Fruit fly (Drosophila melanogaster): ENCODE results near the gene Hus1-like.

The Hus1-like gene

dm6 chr3R:4846787-4847186 lies 34.9 kb upstream of the Hus1-like start (continued):
- TF ChIP-seq Hr39 (optimal IDR thresholded peaks at IDR 0.05) (no peak), gfzf (GFP tag; optimal IDR thresholded peaks at IDR 0.05) (no peak), fru (optimal IDR thresholded peaks at IDR 0.05) (no peak), lilli (GFP tag; optimal IDR thresholded peaks at IDR 0.05) (peak; percentile 23), trem (tag; optimal IDR thresholded peaks at IDR 0.05) (peak; percentile 46), Neu2 (GFP tag; optimal IDR thresholded peaks at IDR 0.05; ENCODE audit: borderline replicate concordance) (no peak), CG9437 (GFP tag; optimal IDR thresholded peaks at IDR 0.05) (peak; percentile 10), CG14441 (GFP tag; IDR thresholded peaks at IDR 0.05) (0 out of 2 replicates have a peak, but pooled peaks have one; percentile 15), Spps (tag; optimal IDR thresholded peaks at IDR 0.05) (peak; percentile 60), CG17361 (GFP tag; IDR thresholded peaks at IDR 0.05) (peak; percentile 69), ATbp (GFP tag; optimal IDR thresholded peaks at IDR 0.05) (peak; percentile 47), Scr (GFP tag; IDR thresholded peaks at IDR 0.05; ENCODE audit: partially characterized antibody) (no peak), phol (tag; optimal IDR thresholded peaks at IDR 0.05) (peak; percentile 73), CG12659 (GFP tag; optimal IDR thresholded peaks at IDR 0.05) (no peak), Sox100B (GFP tag; optimal IDR thresholded peaks at IDR 0.05) (peak; percentile 15), CG11093 (GFP tag; IDR thresholded peaks at IDR 0.05) (peak; percentile 54; the same call in 1 of the 3 replicates), abd-A (tag; optimal IDR thresholded peaks at IDR 0.05) (peak; percentile 52), Fer1 (GFP tag; optimal IDR thresholded peaks at IDR 0.05) (no peak), CG32772 (GFP tag; IDR thresholded peaks at IDR 0.05) (peak; percentile 35; the same call in 1 of the 2 replicates), Hr3 (GFP tag; optimal IDR thresholded peaks at IDR 0.05) (peak; percentile 15), Usf (GFP tag; optimal IDR thresholded peaks at IDR 0.05) (no peak), corto (GFP tag; optimal IDR thresholded peaks at IDR 0.05) (no peak), dan (GFP tag; IDR thresholded peaks at IDR 0.05) (no peak), Antp (GFP tag; optimal IDR thresholded peaks at IDR 0.05) (peak; percentile 41), nerfin-1 (tag; optimal IDR thresholded peaks at IDR 0.05) (peak; percentile 1), HLH4C (GFP tag; IDR thresholded peaks at IDR 0.05; ENCODE audit: partially characterized antibody) (no peak), bab2 (GFP tag; optimal IDR thresholded peaks at IDR 0.05) (peak; percentile 45), CG15696 (tag; optimal IDR thresholded peaks at IDR 0.05) (peak; percentile 15), bsh (GFP tag; optimal IDR thresholded peaks at IDR 0.05) (peak in 1 of 2 experiments; percentile 79), Dip3 (GFP tag; optimal IDR thresholded peaks at IDR 0.05) (no peak), vvl (GFP tag; IDR thresholded peaks at IDR 0.05) (peak; percentile 67), seq (GFP tag; IDR thresholded peaks at IDR 0.05) (no peak), CG32767 (GFP tag; IDR thresholded peaks at IDR 0.05) (no peak), CG10959 (GFP tag; IDR thresholded peaks at IDR 0.05) (peak; percentile 64), gcm (GFP tag; optimal IDR thresholded peaks at IDR 0.05) (peak; percentile 37), CG4820 (GFP tag; optimal IDR thresholded peaks at IDR 0.05) (peak; percentile 7), fd64A (GFP tag; optimal IDR thresholded peaks at IDR 0.05) (peak; percentile 45), CG30403 (GFP tag; optimal IDR thresholded peaks at IDR 0.05) (peak; percentile 39), pum (GFP tag; optimal IDR thresholded peaks at IDR 0.05) (peak; percentile 47), B-H2 (GFP tag; optimal IDR thresholded peaks at IDR 0.05) (no peak), Atf6 (GFP tag; IDR thresholded peaks at IDR 0.05) (0 out of 2 replicates have a peak, but pooled peaks have one; percentile 22), CG8944 (GFP tag; optimal IDR thresholded peaks at IDR 0.05) (no peak), fd96Cb (tag; optimal IDR thresholded peaks at IDR 0.05) (peak; percentile 60), zfh1 (GFP tag; IDR thresholded peaks at IDR 0.05) (peak; percentile 60; the same call in 2 of the 3 replicates), dati (GFP tag; IDR thresholded peaks at IDR 0.05) (no peak), gce (GFP tag; IDR thresholded peaks at IDR 0.05) (0 out of 3 replicates have a peak, but pooled peaks have one; percentile 5), CG1529 (GFP tag; optimal IDR thresholded peaks at IDR 0.05) (peak; percentile 37), pan (optimal IDR thresholded peaks at IDR 0.05) (no peak), pan (GFP tag; optimal IDR thresholded peaks at IDR 0.05 in 1 of 2, IDR thresholded peaks at IDR 0.05 in 1 of 2) (no peak), prd (optimal IDR thresholded peaks at IDR 0.05) (no peak), prd (GFP tag; IDR thresholded peaks at IDR 0.05) (peak; percentile 67; the same call in 2 of the 3 replicates), D19A (tag; optimal IDR thresholded peaks at IDR 0.05) (peak; percentile 98)
